Worm (Caenorhabditis elegans) whole organism, young adult: ENCODE data around the gene srd-3.

Experiments
- B0035.1 ChIP-seq: sonication (generic microtip); optimal IDR thresholded peaks from 2 replicates; lab custom pipeline; 2016; ENCODE audit warnings: missing genetic modification characterization, mild to moderate bottlenecking, missing compliant biosample characterization, missing genotype, missing genetic modification reagents
- F33H1.4 ChIP-seq: fragments of 200-800 bp; sonication (Bioruptor generic); IDR thresholded peaks from 2 replicates; pipeline ENCODE4 v1.3.6; 2022; ENCODE audit warnings: missing genetic modification reagents, missing genetic modification characterization, missing compliant biosample characterization
- F52B5.7 ChIP-seq: sonication (generic microtip); optimal IDR thresholded peaks from 2 replicates; lab custom pipeline; 2016; ENCODE audit warnings: mild to moderate bottlenecking, missing genetic modification characterization, missing compliant biosample characterization
- Y53F4B.3 ChIP-seq: fragments of 200-800 bp; sonication (Bioruptor generic); IDR thresholded peaks from 2 replicates; pipeline ENCODE4 v1.3.6; 2022; ENCODE audit warnings: missing genetic modification reagents, missing genetic modification characterization, missing compliant biosample characterization
- Y67H2A.10 ChIP-seq: fragments of 200-800 bp; sonication (Bioruptor generic); conservative IDR thresholded peaks from 2 replicates; pipeline ENCODE4 v1.3.6; 2022; ENCODE audit warnings: missing genetic modification reagents, missing genetic modification characterization, missing compliant biosample characterization
- bed-1 ChIP-seq: fragments of 200-800 bp; sonication (Bioruptor generic); IDR thresholded peaks from 2 replicates; pipeline ENCODE4 v1.3.6; 2022; ENCODE audit warnings: missing genetic modification reagents, missing genetic modification characterization, missing compliant biosample characterization
- egl-44 ChIP-seq: fragments of 200-800 bp; sonication (Bioruptor generic); IDR thresholded peaks from 2 replicates; pipeline ENCODE4 v1.3.6; 2022; ENCODE audit warnings: missing genetic modification reagents, missing genetic modification characterization, missing compliant biosample characterization
- ets-4 ChIP-seq: fragments of 200-800 bp; sonication (Bioruptor generic); optimal IDR thresholded peaks from 2 replicates; lab custom pipeline; 2018; ENCODE audit warnings: mild to moderate bottlenecking, missing genetic modification characterization, missing compliant biosample characterization
- fkh-3 ChIP-seq: sonication (generic microtip); optimal IDR thresholded peaks from 2 replicates; lab custom pipeline; 2016; ENCODE audit warnings: mild to moderate bottlenecking, missing genetic modification characterization, missing compliant biosample characterization
- lin-26 ChIP-seq: fragments of 200-800 bp; sonication (Bioruptor generic); IDR thresholded peaks from 2 replicates; pipeline ENCODE4 v1.3.6; 2022; ENCODE audit warnings: missing genetic modification reagents, missing genetic modification characterization, missing compliant biosample characterization
- madf-8 ChIP-seq: fragments of 200-800 bp; sonication (Bioruptor generic); conservative IDR thresholded peaks from 2 replicates; pipeline ENCODE4 v1.3.6; 2022; ENCODE audit warnings: missing genetic modification reagents, missing genetic modification characterization, missing compliant biosample characterization
- snpc-3.4 ChIP-seq: sonication (generic microtip); optimal IDR thresholded peaks from 2 replicates; lab custom pipeline; 2017; ENCODE audit warnings: missing genetic modification characterization, mild to moderate bottlenecking, missing compliant biosample characterization, antibody characterized with exemption, moderate library complexity, missing genotype, missing genetic modification reagents
- somi-1 ChIP-seq: fragments of 200-800 bp; sonication (Bioruptor generic); optimal IDR thresholded peaks from 2 replicates; lab custom pipeline; 2018; ENCODE audit warnings: mild to moderate bottlenecking, missing genetic modification characterization, missing compliant biosample characterization
- sptf-2 ChIP-seq: fragments of 200-800 bp; sonication (Bioruptor generic); optimal IDR thresholded peaks from 2 replicates; lab custom pipeline; 2018; ENCODE audit warnings: mild to moderate bottlenecking, missing genetic modification characterization, missing compliant biosample characterization
- xnd-1 ChIP-seq: sonication (generic microtip); optimal IDR thresholded peaks from 2 replicates; lab custom pipeline; 2016; ENCODE audit warnings: missing genotype, missing genetic modification reagents, missing genetic modification characterization, missing compliant biosample characterization
- ztf-26 ChIP-seq: sonication (generic microtip); optimal IDR thresholded peaks from 2 replicates; lab custom pipeline; 2017; ENCODE audit warnings: missing genetic modification characterization, missing compliant biosample characterization

The srd-3 gene

DNA sequence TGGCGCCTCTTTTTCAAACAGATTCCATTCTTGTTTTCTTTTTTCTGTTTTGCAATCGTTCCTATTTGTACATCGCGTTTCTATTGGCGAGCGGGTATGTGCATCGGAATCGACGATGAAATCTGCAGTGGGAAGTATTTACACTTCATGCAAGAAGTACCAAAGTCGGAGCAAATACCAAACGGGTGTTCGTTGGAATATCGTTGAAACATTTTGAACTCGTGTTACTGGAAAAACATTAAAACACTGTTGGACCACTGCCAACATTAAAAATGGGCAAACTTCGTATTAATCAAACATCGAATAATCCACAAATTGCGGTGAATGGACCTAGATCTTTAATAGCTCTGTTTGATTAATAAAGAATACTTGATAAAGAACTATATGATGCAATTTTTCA lies 49.7 kb downstream of the srd-3 start, which contains the start of gene C23H3.9:
TSS of gene C23H3.9 (minus strand) at position 101 of the 400 bp plus-strand sequence.
- no peak for TF ChIP-seq ztf-26 (tag; lab: Kevin White, UChicago)
- TF ChIP-seq somi-1 (GFP tag; lab: Kevin White, UChicago), result no peak
- TF ChIP-seq F33H1.4, result no peak
- no peak for TF ChIP-seq bed-1 (GFP tag; lab: Robert Waterston, UW)
- no peak for TF ChIP-seq fkh-3 (tag; lab: Kevin White, UChicago)
- no peak for TF ChIP-seq sptf-2 (GFP tag; lab: Kevin White, UChicago)
- TF ChIP-seq ets-4, result no peak
- no peak for TF ChIP-seq xnd-1 (tag; lab: Kevin White, UChicago)
- TF ChIP-seq egl-44, result no peak
- TF ChIP-seq Y53F4B.3, result no peak
- no peak for TF ChIP-seq madf-8 (GFP tag; lab: Robert Waterston, UW)
- TF ChIP-seq Y67H2A.10 (GFP tag; lab: Robert Waterston, UW), result no peak
- no peak for TF ChIP-seq snpc-3.4 (tag; lab: Kevin White, UChicago)
- no peak for TF ChIP-seq B0035.1 (tag; lab: Kevin White, UChicago)
- no peak for TF ChIP-seq lin-26
- TF ChIP-seq F52B5.7, result no peak
